Fruit fly (Drosophila melanogaster) whole organism, pupa: ENCODE results near the gene CG17819.

ENCODE experiments used
- CG10348 ChIP-seq: fragments of 200-800 bp; sonication (Bioruptor generic); IDR thresholded peaks from 2 replicates; pipeline ENCODE4 v1.3.6; 2022; ENCODE audit warnings: missing biosample characterization, missing genetic modification characterization
- CG12605 ChIP-seq: fragments of 200-800 bp; sonication (Bioruptor generic); IDR thresholded peaks from 2 replicates; pipeline ENCODE4 v1.3.6; 2022; ENCODE audit warnings: missing biosample characterization, missing genetic modification characterization
- CG13204 ChIP-seq: fragments of 200-800 bp; sonication (Bioruptor generic); optimal IDR thresholded peaks from 2 replicates; lab custom pipeline; 2018; ENCODE audit warnings: missing biosample characterization, mild to moderate bottlenecking, missing genetic modification characterization, moderate library complexity
- CG14655 ChIP-seq: fragments of 200-800 bp; sonication (Bioruptor generic); optimal IDR thresholded peaks from 3 replicates; lab custom pipeline; 2017; ENCODE audit warnings: mild to moderate bottlenecking, missing biosample characterization, missing genetic modification reagents, missing genetic modification characterization
- CG15710 ChIP-seq: fragments of 200-800 bp; sonication (Bioruptor generic); optimal IDR thresholded peaks from 2 replicates; lab custom pipeline; 2018; ENCODE audit warnings: missing biosample characterization, mild to moderate bottlenecking, missing genetic modification characterization, moderate library complexity
- CG17806 ChIP-seq: fragments of 200-800 bp; sonication (Bioruptor generic); optimal IDR thresholded peaks from 2 replicates; lab custom pipeline; 2018; ENCODE audit warnings: missing biosample characterization, mild to moderate bottlenecking, missing genetic modification characterization, moderate library complexity
- CG32121 ChIP-seq: fragments of 200-800 bp; sonication (Bioruptor generic); IDR thresholded peaks from 2 replicates; pipeline ENCODE4 v1.3.6; 2022; ENCODE audit warnings: missing biosample characterization, missing genetic modification characterization
- CG34367 ChIP-seq: fragments of 200-800 bp; sonication (Bioruptor generic); optimal IDR thresholded peaks from 2 replicates; lab custom pipeline; 2018; ENCODE audit warnings: missing biosample characterization, mild to moderate bottlenecking, missing genetic modification characterization
- CG4496 ChIP-seq: fragments of 200-800 bp; sonication (Bioruptor generic); IDR thresholded peaks from 3 replicates; pipeline ENCODE4 v1.3.6; 2022; ENCODE audit warnings: missing biosample characterization, missing genetic modification characterization
- CG8159 ChIP-seq: fragments of 200-800 bp; sonication (Bioruptor generic); optimal IDR thresholded peaks from 3 replicates; lab custom pipeline; 2018; ENCODE audit warnings: missing biosample characterization, mild to moderate bottlenecking, missing genetic modification characterization, moderate library complexity
- CG8301 ChIP-seq: fragments of 200-800 bp; sonication (Bioruptor generic); optimal IDR thresholded peaks from 2 replicates; lab custom pipeline; 2018; ENCODE audit warnings: missing biosample characterization, mild to moderate bottlenecking, missing genetic modification characterization
- CG9948 ChIP-seq: fragments of 200-800 bp; sonication (Bioruptor generic); optimal IDR thresholded peaks from 2 replicates; lab custom pipeline; 2018; ENCODE audit warnings: missing biosample characterization, mild to moderate bottlenecking, missing genetic modification characterization, moderate library complexity
- D1 ChIP-seq: fragments of 200-800 bp; sonication (Bioruptor generic); optimal IDR thresholded peaks from 2 replicates; lab custom pipeline; 2018; ENCODE audit warnings: missing biosample characterization, mild to moderate bottlenecking, missing genetic modification characterization, moderate library complexity
- EcR ChIP-seq: fragments of 200-800 bp; sonication (Bioruptor generic); optimal IDR thresholded peaks from 3 replicates; lab custom pipeline; 2019; ENCODE audit warnings: missing biosample characterization, missing genetic modification characterization, mild to moderate bottlenecking, moderate library complexity, missing genetic modification reagents
- Ets98B ChIP-seq: fragments of 200-800 bp; sonication (Bioruptor generic); IDR thresholded peaks from 2 replicates; pipeline ENCODE4 v1.3.6; 2022; ENCODE audit warnings: missing biosample characterization, missing genetic modification characterization
- Pif1A ChIP-seq: fragments of 200-800 bp; sonication (Bioruptor generic); optimal IDR thresholded peaks from 3 replicates; lab custom pipeline; 2016; ENCODE audit warnings: missing biosample characterization, missing genetic modification characterization
- Pif1B ChIP-seq: fragments of 200-800 bp; sonication (Bioruptor generic); optimal IDR thresholded peaks from 3 replicates; lab custom pipeline; 2016; ENCODE audit warnings: missing biosample characterization, missing genetic modification characterization
- Snoo ChIP-seq: fragments of 200-800 bp; sonication (Bioruptor generic); optimal IDR thresholded peaks from 3 replicates; lab custom pipeline; 2017; ENCODE audit warnings: missing biosample characterization, mild to moderate bottlenecking, missing genetic modification characterization, inconsistent platforms
- fd96Ca ChIP-seq: fragments of 200-800 bp; sonication (Bioruptor generic); IDR thresholded peaks from 3 replicates; pipeline ENCODE4 v1.3.6; 2022; ENCODE audit warnings: missing biosample characterization, missing genetic modification characterization
- gl ChIP-seq: fragments of 200-800 bp; sonication (Bioruptor generic); optimal IDR thresholded peaks from 2 replicates; lab custom pipeline; 2018; ENCODE audit warnings: missing biosample characterization, mild to moderate bottlenecking, missing genetic modification characterization
- rn ChIP-seq: fragments of 200-800 bp; sonication (Bioruptor generic); IDR thresholded peaks from 2 replicates; pipeline ENCODE4 v1.3.6; 2022; ENCODE audit warnings: missing biosample characterization, missing genetic modification characterization

CG17819 gene

DNA sequence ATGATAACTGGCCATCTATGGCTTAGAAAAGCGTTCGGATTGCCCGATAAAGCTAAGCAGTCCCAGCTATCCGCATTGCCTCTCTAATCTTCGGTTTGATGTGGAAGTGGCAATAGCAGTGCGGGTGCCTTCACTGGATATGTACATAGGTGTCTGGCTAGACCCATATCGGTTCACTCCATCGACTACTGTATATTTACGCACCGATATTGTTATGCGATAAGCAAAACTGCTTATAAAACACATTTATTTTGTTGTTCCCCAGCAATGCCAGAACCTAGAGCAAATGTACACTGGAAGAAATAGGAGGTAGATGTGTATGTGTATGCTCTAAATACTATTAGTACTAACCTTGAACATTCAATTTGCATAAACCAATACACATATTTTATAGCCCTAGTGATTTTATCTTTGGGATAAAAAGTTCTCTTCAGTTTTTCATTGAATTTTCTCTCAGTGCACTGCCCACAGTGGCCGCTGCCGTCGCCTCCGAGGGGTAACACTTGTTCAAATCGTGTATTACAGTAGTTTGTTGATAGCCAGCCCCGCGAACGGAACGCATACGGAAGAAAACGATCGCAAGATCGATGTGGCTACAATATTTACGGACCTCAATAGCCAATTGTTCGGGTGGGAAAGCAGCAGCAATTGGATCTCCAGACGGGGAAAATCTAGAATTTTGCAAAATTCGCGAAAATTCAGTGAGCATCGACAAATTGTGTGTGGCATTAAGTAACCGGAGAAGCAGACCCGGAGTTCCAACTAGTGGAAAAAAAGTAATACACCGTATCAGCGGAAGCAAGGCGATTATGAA, 15.0 kb downstream of the CG17819 start, which contains the start of gene CG31431:
Gene CG31431 (plus strand): TSS at position 524 of the 814 bp plus-strand sequence.
- TF ChIP-seq CG32121 (peak; percentile 95), Pif1B (peak; percentile 82), CG4496 (peak; percentile 94), CG8301 (tag; lab: Kevin White, UChicago) (peak; percentile 91), gl (tag; lab: Kevin White, UChicago) (peak; percentile 66), CG15710 (tag; lab: Kevin White, UChicago) (peak; percentile 85), CG13204 (GFP tag; lab: Kevin White, UChicago) (no peak), CG17806 (tag; lab: Kevin White, UChicago) (peak; percentile 87), EcR (GFP tag; lab: Kevin White, UChicago) (no peak), CG14655 (peak; percentile 89), CG34367 (tag; lab: Kevin White, UChicago) (peak; percentile 78), CG8159 (tag; lab: Kevin White, UChicago) (peak; percentile 85), CG9948 (tag; lab: Kevin White, UChicago) (peak; percentile 81), fd96Ca (peak; percentile 90), rn (GFP tag; lab: Robert Waterston, UW) (peak; percentile 74), Ets98B (GFP tag; lab: Robert Waterston, UW) (peak; percentile 93), D1 (tag; lab: Kevin White, UChicago) (no peak), CG12605 (peak; percentile 90), CG10348 (peak; percentile 62), Pif1A (peak; percentile 82), Snoo (tag; lab: Kevin White, UChicago) (peak; percentile 28)

DNA sequence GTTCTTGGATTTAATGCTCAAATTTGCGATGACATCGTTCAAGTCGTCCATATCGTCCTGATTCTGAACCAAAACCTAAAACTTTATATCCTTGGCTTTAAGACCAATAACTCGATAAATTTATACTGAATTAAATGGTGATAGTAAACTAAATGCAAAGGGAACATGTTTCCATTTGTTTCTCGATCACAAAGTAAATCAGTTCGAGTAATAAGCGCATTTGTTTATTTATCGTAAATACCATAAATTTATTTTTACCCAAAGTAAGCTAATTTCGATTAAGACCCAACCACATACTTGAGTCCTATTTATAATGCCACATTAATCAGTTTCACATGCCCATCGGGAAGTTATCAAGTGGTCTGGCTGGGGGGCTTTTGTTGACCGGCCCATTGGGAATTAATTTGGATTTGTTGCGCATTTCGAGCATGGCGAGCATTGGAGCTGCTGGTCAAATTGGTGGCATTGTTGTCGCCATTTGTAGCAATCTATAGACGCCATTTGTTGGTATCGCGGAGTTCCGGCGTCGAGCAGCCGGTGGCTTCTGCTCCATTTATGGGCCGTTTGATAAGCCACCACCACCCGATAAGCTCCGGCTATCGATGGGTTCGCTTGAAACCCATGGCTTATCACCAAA, 15.8 kb downstream of the CG17819 start, which contains the start of gene CG31174:
Gene CG31174 (minus strand): TSS at position 51 of the 637 bp plus-strand sequence.
- TF ChIP-seq Pif1A = no peak
- TF ChIP-seq Ets98B (GFP tag; lab: Robert Waterston, UW) = no peak
- TF ChIP-seq CG17806 (tag; lab: Kevin White, UChicago) = no peak
- no peak for TF ChIP-seq CG15710 (tag; lab: Kevin White, UChicago)
- TF ChIP-seq gl (tag; lab: Kevin White, UChicago) = no peak
- no peak for TF ChIP-seq CG9948 (tag; lab: Kevin White, UChicago)
- TF ChIP-seq EcR (GFP tag; lab: Kevin White, UChicago) = no peak
- TF ChIP-seq CG12605 = no peak
- no peak for TF ChIP-seq CG14655
- no peak for TF ChIP-seq CG32121
- no peak for TF ChIP-seq CG13204 (GFP tag; lab: Kevin White, UChicago)
- no peak for TF ChIP-seq CG4496
- TF ChIP-seq fd96Ca = no peak
- TF ChIP-seq rn (GFP tag; lab: Robert Waterston, UW) = no peak

DNA sequence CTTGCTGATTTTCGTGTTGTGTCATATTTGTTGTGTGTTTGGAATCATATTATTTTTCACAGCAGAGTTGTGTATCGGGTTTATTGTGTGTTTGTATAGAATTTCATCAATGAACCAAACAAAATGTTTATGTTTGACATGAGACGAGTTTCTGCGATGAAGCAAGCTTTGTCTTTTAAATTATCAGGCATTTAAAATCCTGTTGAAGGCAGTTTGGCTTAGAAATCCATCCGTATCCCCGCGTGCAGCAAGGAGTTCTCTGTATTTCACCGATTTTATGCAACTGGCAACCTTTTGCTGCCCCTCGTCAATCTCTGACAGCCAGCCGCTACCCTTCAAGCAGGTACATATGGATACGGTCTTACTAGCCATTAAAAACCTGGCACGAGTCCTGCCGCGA, 17.5 kb downstream of the CG17819 start, which contains the start of the genes CG6569 and Cby:
Gene CG6569 (minus strand): TSS at position 101 of the 400 bp plus-strand sequence.
Gene Cby (plus strand): TSS at position 185 of the 400 bp plus-strand sequence.
- TF ChIP-seq Pif1A = no peak
- no peak for TF ChIP-seq fd96Ca
- TF ChIP-seq CG10348 = no peak
- TF ChIP-seq CG12605 = no peak
- TF ChIP-seq CG17806 (tag; lab: Kevin White, UChicago) = no peak
- no peak for TF ChIP-seq EcR (GFP tag; lab: Kevin White, UChicago)

DNA sequence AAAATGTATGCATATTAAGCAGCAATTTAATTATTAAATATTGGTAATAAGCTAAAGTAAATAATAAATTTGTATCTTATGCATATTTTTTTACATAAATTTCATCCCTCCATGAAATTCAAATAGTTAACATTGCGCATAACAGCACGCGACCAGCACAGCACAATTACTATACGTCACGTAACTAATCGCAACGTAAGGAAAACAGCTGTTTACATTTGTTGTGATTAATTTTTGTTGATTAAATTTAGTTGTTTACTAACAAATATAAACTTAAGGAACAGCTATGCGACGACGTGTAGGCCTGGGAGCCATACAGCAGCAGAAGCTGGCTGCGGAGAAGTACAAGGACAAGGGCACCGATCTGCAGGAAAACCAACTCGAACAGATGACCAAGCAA, 20.4 kb downstream of the CG17819 start, which contains the start of gene lsn:
Gene lsn (plus strand): TSS at position 177 of the 400 bp plus-strand sequence.
- TF ChIP-seq Ets98B (GFP tag; lab: Robert Waterston, UW) = no peak
- peak; percentile 46 for TF ChIP-seq D1 (tag; lab: Kevin White, UChicago)

DNA sequence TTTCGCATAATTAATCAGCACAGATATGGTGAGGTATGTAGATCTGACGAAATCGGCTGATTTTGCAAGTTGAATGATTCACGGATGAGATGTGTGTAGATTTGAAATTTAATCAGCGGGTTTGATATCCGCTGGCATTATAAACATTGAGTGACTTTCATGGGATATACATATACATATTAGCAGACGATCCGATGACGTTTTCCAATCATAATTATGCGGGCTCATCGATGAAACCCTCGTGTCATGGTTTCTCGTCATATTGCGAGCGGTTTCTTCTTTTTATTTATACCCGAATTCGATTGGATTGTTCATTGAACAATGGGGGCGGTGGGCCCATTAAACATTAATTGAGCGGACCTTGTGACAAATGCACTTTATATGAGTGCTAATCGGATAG, 20.9 kb downstream of the CG17819 start:
- TF ChIP-seq CG14655 (no peak), CG15710 (tag; lab: Kevin White, UChicago) (no peak), fd96Ca (no peak), CG34367 (tag; lab: Kevin White, UChicago) (no peak), gl (tag; lab: Kevin White, UChicago) (no peak), CG10348 (no peak), CG32121 (no peak), CG4496 (no peak)

DNA sequence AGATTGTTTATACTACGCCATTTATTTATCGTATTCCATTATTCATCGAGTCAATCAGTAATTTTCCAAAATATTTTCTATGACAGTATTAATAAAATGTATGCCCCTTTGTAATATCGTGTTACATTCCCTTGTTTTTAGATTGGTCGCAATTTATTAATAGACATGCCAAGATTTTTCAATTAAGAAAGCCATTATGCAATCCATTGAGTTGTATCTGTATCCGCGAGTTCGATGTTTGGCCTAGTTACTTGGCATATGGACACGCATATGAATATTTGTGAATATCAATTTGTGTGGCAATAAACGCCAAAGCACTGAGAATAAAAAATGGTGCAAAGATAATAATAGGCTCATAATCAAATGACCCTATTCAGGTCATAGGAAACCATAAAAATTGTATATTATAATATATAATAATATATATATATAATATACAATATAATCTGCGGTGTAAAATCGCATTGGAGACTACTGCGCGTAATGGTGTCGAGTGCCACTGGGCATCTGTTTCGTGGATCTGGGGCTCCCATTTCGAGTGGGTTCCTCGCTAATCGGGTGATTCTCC, 21.4 kb downstream of the CG17819 start:
- TF ChIP-seq CG13204 (GFP tag; lab: Kevin White, UChicago) (no peak), gl (tag; lab: Kevin White, UChicago) (no peak), CG32121 (0 out of 2 replicates have a peak, but pooled peaks have one; percentile 23), CG14655 (peak; percentile 16), Pif1B (no peak)
